Fruit fly (Drosophila melanogaster) whole organism: ENCODE data around the gene CG33673.

ENCODE experiments used
- pan ChIP-seq: fragments of >200 bp; optimal IDR thresholded peaks from 2 replicates; lab custom pipeline; 2017
- psq ChIP-seq: fragments of >200 bp; optimal IDR thresholded peaks from 2 replicates; lab custom pipeline; 2017

dm6 chr2L:1902904-1903303, 43.6 kb downstream of the CG33673 start:
- TF ChIP-seq psq (lab: Kevin White, UChicago) (no peak), pan (no peak)
